Worm (Caenorhabditis elegans) whole organism, L2 larva: ENCODE measurements around the gene fbxa-18.

Experiments
- ceh-82 ChIP-seq: fragments of 150-350 bp; optimal IDR thresholded peaks from 2 replicates; lab custom pipeline; 2014; ENCODE audit warnings: missing biosample characterization, missing genetic modification characterization
- sem-4 ChIP-seq: fragments of 150-350 bp; optimal IDR thresholded peaks from 2 replicates; lab custom pipeline; 2014; ENCODE audit warnings: missing biosample characterization, missing genetic modification reagents, missing genetic modification characterization
- zag-1 ChIP-seq: fragments of 150-350 bp; optimal IDR thresholded peaks from 2 replicates; lab custom pipeline; 2014; ENCODE audit warnings: missing biosample characterization, missing genetic modification characterization

fbxa-18 gene

DNA sequence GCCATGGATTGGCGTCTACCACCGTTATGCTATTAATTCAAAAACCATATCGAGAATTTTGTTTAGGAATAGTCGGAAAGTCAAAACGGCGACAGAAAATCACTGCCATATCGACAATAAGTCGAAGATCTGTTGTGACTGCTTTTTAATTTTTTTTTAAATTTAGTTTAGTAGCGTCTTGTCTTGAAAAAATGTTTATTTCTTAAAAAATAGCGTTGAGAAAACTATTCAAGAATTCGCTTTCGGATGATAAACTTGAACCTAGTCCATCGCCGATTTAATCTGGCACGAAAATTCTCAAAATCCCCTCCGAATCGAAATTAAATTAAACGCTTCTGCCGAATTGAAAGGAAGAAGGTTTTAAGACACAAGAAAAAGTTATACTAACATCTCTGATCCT lies 49.6 kb downstream of the fbxa-18 start, which contains the start of gene srh-279:
Gene srh-279 (plus strand): TSS at position 301 of the 400 bp plus-strand sequence.
- TF ChIP-seq ceh-82 (tag; lab: Kevin White, UChicago) (no peak), sem-4 (tag; lab: Kevin White, UChicago) (no peak), zag-1 (tag; lab: Kevin White, UChicago) (no peak)
